Worm (Caenorhabditis elegans): ENCODE data around the gene F09C12.8.

The F09C12.8 gene

ce11 chrII:5112082-5112481 lies at the start of gene F09C12.8:
Gene F09C12.8, plus strand, starts transcription at chrII:5112382.
- TF ChIP-seq elt-2 (tag; optimal IDR thresholded peaks at IDR 0.05) (no peak), unc-62 (GFP tag; optimal IDR thresholded peaks at IDR 0.05) (no peak), elt-1 (tag; optimal IDR thresholded peaks at IDR 0.05) (no peak), fos-1 (tag; optimal IDR thresholded peaks at IDR 0.05) (no peak), tbx-2 (tag; optimal IDR thresholded peaks at IDR 0.05) (no peak), snpc-4 (tag; optimal IDR thresholded peaks at IDR 0.05) (no peak), lin-15B (tag; optimal IDR thresholded peaks at IDR 0.05) (no peak), nhr-43 (tag; optimal IDR thresholded peaks at IDR 0.05; ENCODE audit: poor library complexity, severe bottlenecking) (no peak), nhr-77 (tag; optimal IDR thresholded peaks at IDR 0.05) (no peak)

- TF ChIP-seq nhr-77 (tag; optimal IDR thresholded peaks at IDR 0.05) (no peak), snpc-4 (tag; optimal IDR thresholded peaks at IDR 0.05) (no peak), tbx-2 (tag; optimal IDR thresholded peaks at IDR 0.05) (no peak), nhr-12 (tag; optimal IDR thresholded peaks at IDR 0.05) (no peak), ceh-9 (tag; optimal IDR thresholded peaks at IDR 0.05) (no peak), lin-39 (tag; optimal IDR thresholded peaks at IDR 0.05) (no peak), ceh-82 (tag; optimal IDR thresholded peaks at IDR 0.05) (no peak)
Measured at ce11 chrII:5066967-5067366, 45.2 kb upstream of the F09C12.8 start.

- no peak for TF ChIP-seq ceh-9 (tag; optimal IDR thresholded peaks at IDR 0.05)
- no peak for TF ChIP-seq R02D3.7 (tag; optimal IDR thresholded peaks at IDR 0.05)
- no peak for TF ChIP-seq nhr-43 (tag; optimal IDR thresholded peaks at IDR 0.05; ENCODE audit: poor library complexity, severe bottlenecking)
- no peak for TF ChIP-seq ztf-4 (tag; optimal IDR thresholded peaks at IDR 0.05)
- TF ChIP-seq nhr-23 (tag; optimal IDR thresholded peaks at IDR 0.05) = no peak
- no peak for TF ChIP-seq elt-3 (tag; optimal IDR thresholded peaks at IDR 0.05)
- TF ChIP-seq elt-2 (tag; optimal IDR thresholded peaks at IDR 0.05) = no peak
Measured at ce11 chrII:5067927-5068326, 44.3 kb upstream of the F09C12.8 start, which contains the start of gene C27A2.8. Gene C27A2.8, minus strand, starts transcription at chrII:5068043.

- TF ChIP-seq ama-1 (optimal IDR thresholded peaks at IDR 0.05) = no peak
- TF ChIP-seq tbx-2 (tag; optimal IDR thresholded peaks at IDR 0.05) = no peak
- no peak for TF ChIP-seq R02D3.7 (tag; optimal IDR thresholded peaks at IDR 0.05)
- no peak for TF ChIP-seq ztf-11 (tag; optimal IDR thresholded peaks at IDR 0.05)
- no peak for TF ChIP-seq mdl-1 (tag; optimal IDR thresholded peaks at IDR 0.05)
- no peak for TF ChIP-seq aly-2 (tag; optimal IDR thresholded peaks at IDR 0.05)
- no peak for TF ChIP-seq sea-2 (GFP tag; optimal IDR thresholded peaks at IDR 0.05)
- TF ChIP-seq elt-1 (tag; optimal IDR thresholded peaks at IDR 0.05) = no peak
Measured at ce11 chrII:5069525-5069924, 42.7 kb upstream of the F09C12.8 start, which contains the start of gene idpb-2. Gene idpb-2, minus strand, starts transcription at chrII:5069625.

DNA sequence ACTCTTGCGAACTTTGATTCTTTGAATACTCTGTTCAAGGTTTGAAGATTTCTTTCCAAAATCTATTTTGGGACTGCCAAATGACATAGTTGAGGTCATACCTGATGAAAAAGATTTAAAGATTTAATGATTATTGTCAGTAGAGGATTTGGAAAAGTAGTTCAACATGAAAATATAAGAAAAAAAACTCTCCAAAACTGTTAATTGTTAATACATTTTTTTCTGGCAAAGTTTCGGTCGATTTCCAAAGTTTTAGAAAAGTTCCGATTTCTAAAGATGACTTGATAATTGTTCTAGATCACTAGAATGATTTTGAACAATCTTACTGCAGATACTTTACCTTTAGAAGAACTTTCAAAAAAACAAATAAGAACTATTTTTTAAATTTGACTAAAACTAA lies 40.9 kb upstream of the F09C12.8 start, which contains the start of gene C27A2.7:
Gene C27A2.7, minus strand, starts transcription at position 101 of the 400 bp plus-strand sequence.
- TF ChIP-seq aly-2 (tag; optimal IDR thresholded peaks at IDR 0.05) (no peak), nhr-77 (tag; optimal IDR thresholded peaks at IDR 0.05) (no peak), nhr-43 (tag; optimal IDR thresholded peaks at IDR 0.05; ENCODE audit: poor library complexity, severe bottlenecking) (no peak), eor-1 (tag; optimal IDR thresholded peaks at IDR 0.05) (no peak), nhr-23 (tag; optimal IDR thresholded peaks at IDR 0.05) (no peak), unc-39 (tag; optimal IDR thresholded peaks at IDR 0.05) (no peak), ceh-82 (tag; optimal IDR thresholded peaks at IDR 0.05) (no peak), nhr-67 (tag; optimal IDR thresholded peaks at IDR 0.05) (no peak), jun-1 (tag; optimal IDR thresholded peaks at IDR 0.05) (no peak), sea-2 (GFP tag; optimal IDR thresholded peaks at IDR 0.05) (no peak), fkh-2 (tag; optimal IDR thresholded peaks at IDR 0.05) (no peak), lsy-12 (tag; optimal IDR thresholded peaks at IDR 0.05) (no peak), ceh-28 (tag; optimal IDR thresholded peaks at IDR 0.05) (no peak), hmg-11 (tag; optimal IDR thresholded peaks at IDR 0.05) (no peak), ztf-11 (tag; optimal IDR thresholded peaks at IDR 0.05) (no peak), fkh-10 (GFP tag; optimal IDR thresholded peaks at IDR 0.05) (no peak)

DNA sequence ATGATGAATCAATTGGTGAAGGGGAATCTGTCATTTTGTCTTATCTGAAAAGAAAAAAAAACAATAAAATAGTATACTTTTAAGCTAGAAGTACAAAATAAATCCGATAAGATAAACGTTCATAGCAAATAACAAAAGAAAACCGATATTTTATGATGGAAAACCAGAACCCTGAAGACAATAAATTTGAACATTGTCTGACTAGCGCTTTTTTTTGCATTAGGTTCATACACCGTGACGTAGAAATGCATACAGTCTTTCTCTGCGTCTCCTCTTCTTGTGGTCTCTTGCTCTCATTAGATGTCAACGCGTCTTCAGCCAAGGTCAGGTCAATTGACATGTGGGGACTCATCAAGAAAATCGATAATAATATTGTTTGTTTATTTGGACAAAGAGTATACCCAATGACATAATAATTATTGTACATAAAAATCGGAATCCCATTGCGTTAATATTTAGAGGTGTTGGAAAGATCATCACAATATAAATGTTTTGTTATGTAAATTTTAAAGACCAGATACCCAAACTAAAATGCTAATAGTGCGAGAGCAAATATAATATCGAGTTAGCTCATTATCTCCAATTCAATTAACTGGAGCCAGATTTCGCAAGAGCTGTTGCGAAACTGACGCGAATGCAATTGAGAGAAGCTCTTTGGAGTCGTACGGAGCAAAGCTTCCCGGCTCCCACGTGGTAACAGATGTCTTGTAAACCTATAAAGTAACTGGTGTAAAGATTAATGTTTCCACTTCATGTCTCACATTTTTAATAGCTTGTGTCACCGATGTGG lies 30.9 kb upstream of the F09C12.8 start, which contains the start of gene dsh-2:
Gene dsh-2, minus strand, starts transcription at position 51 of the 790 bp plus-strand sequence.
- TF ChIP-seq elt-2 (tag; optimal IDR thresholded peaks at IDR 0.05) (peak; percentile 84), fkh-2 (tag; optimal IDR thresholded peaks at IDR 0.05) (no peak), lsy-12 (tag; optimal IDR thresholded peaks at IDR 0.05) (no peak), lin-15B (tag; optimal IDR thresholded peaks at IDR 0.05) (peak; percentile 53), nfya-1 (tag; optimal IDR thresholded peaks at IDR 0.05; ENCODE audit: insufficient read depth) (peak; percentile 65), nhr-77 (tag; optimal IDR thresholded peaks at IDR 0.05) (no peak), daf-12 (tag; optimal IDR thresholded peaks at IDR 0.05) (no peak), ceh-28 (tag; optimal IDR thresholded peaks at IDR 0.05) (peak; percentile 72), pha-4 (tag; optimal IDR thresholded peaks at IDR 0.05) (peak; percentile 86), nhr-67 (tag; optimal IDR thresholded peaks at IDR 0.05) (no peak), hmg-11 (tag; optimal IDR thresholded peaks at IDR 0.05) (peak; percentile 42), zag-1 (tag; optimal IDR thresholded peaks at IDR 0.05) (no peak), egl-27 (tag; optimal IDR thresholded peaks at IDR 0.05) (peak; percentile 11), aly-2 (tag; optimal IDR thresholded peaks at IDR 0.05) (peak; percentile 26), nhr-43 (tag; optimal IDR thresholded peaks at IDR 0.05; ENCODE audit: poor library complexity, severe bottlenecking) (peak; percentile 37), snpc-4 (tag; optimal IDR thresholded peaks at IDR 0.05) (peak; percentile 31), eor-1 (tag; optimal IDR thresholded peaks at IDR 0.05) (no peak), pqm-1 (tag; optimal IDR thresholded peaks at IDR 0.05) (peak; percentile 49), nhr-76 (tag; optimal IDR thresholded peaks at IDR 0.05) (no peak), nhr-25 (tag; optimal IDR thresholded peaks at IDR 0.05) (peak; percentile 98)

Data from whole organism, L3 larva.